Fruit fly (Drosophila melanogaster) ovary, adult (tissue): ENCODE measurements around the gene Paris.
A peak's percentile ranks its signal among the peaks of the same experiment; 100 is the strongest.

Source experiments
- CG17801 ChIP-seq: fragments of 200-800 bp; optimal IDR thresholded peaks from 2 replicates; lab custom pipeline; 2019; ENCODE audit warnings: missing biosample characterization, mild to moderate bottlenecking, missing genetic modification characterization, moderate library complexity; ENCODE audit not compliant: partially characterized antibody

Gene Paris

DNA sequence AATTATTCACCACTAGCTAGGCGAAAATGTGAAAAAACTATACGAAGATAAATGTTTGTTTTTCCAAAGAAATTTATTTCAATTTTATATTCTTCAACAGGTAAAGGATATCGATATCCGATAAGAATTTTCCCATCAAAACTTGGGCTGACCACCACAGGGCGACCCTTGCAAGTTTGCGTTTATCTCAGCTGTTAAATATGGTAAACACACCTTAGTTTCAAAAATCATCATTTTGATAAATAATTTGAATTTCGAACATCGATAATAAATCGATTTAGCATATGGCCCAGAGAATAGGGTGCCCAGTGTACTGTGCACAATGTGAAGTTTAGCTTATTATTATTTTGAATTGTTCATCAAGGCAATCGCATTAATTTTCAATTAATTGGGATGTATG is at the start of gene Paris, which contains the start of gene CG15443:
TSS of gene Paris (plus strand) at position 289 of the 400 bp plus-strand sequence.
TSS of gene CG15443 (minus strand) at position 125 of the 400 bp plus-strand sequence.
- no peak for TF ChIP-seq CG17801 (GFP tag; lab: Kevin White, UChicago)

DNA sequence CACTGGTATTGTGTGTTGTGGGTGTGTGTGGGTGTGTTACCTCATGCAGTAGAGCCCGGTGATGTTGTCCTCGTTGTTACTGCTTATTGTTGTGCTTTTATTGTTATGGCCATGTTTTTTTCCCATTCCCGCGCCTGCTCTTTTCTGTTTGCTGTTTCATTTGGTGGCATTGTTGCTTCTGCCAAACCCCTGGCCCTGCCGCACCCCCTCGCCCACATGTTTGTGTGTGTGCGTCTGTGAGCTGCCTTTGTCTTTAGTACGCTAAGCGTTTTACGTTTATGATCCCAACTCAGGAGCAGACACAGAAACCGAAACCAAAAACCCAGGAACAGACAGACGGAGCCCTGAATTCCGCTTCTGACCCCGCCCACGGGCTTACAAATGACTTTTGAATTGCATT is 49.4 kb upstream of the Paris start:
- TF ChIP-seq CG17801 (GFP tag; lab: Kevin White, UChicago): no peak

DNA sequence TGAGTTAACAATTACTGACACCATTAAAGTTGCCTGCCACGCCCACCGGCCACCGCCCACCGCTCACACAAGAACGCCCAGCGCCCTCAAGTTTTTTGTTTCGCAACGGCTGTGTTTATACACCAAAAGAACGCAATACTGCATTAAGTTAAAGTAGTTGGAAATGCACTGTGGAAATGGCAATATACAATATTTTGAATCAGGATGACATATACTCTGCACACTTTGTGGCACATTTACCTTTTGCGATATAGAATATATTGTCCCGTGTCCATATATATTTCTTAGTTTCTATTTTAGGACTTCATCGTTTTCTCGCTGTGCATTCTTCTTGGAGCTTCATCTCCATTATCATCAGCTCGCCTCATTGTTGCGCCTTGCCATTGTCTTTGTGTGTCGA is 47.3 kb upstream of the Paris start:
- no peak for TF ChIP-seq CG17801 (GFP tag; lab: Kevin White, UChicago)

DNA sequence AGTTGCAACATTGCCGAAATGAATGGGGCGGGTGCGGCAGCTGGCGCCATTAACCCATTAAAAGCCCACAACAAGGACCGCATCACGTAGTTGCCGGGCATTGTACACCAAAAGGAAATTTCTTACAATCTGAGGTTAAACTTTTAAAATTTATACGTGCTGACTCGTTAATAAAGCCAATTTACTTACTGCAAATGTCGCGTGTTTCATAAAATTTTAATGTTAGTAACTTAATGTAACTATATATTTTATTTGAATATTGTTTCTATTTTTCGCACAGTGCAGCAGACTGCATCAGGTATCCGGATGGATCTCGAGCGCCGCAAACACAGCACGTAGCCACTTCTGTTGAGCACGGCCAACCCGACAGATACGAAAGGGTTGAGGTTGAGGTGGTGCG is 46.5 kb upstream of the Paris start:
- no peak for TF ChIP-seq CG17801 (GFP tag; lab: Kevin White, UChicago)

dm6 chr2L:4417982-4418381 is 45.4 kb upstream of the Paris start:
- TF ChIP-seq CG17801 (GFP tag; lab: Kevin White, UChicago): no peak

dm6 chr2L:4418819-4419218 is 44.6 kb upstream of the Paris start:
- TF ChIP-seq CG17801 (GFP tag; lab: Kevin White, UChicago): no peak

DNA sequence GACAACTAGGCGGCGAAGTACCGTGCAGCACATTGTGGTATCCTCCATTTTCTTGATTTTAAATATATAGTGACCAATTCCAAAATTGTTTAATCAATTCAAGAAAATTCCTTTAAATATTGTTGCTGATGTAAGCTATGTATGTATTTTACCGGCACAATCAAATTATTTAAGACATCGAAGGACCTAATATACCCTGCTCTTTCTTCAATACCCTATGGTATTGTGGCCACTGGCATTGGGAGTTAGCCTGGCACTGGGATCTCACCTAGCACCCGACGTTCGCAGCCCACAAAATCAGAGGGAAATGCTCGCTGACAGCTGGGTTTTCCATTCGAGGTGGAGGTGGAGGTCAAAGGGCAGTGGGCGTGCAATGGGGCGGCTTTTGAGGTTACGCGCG is 41.3 kb upstream of the Paris start:
- no peak for TF ChIP-seq CG17801 (GFP tag; lab: Kevin White, UChicago)

dm6 chr2L:4433608-4434007 is 29.8 kb upstream of the Paris start, which contains the start of the genes CG34177 and CG34178:
TSS of gene CG34177 (plus strand) at chr2L:4433908.
TSS of gene CG34178 (plus strand) at chr2L:4433908.
- no peak for TF ChIP-seq CG17801 (GFP tag; lab: Kevin White, UChicago)

DNA sequence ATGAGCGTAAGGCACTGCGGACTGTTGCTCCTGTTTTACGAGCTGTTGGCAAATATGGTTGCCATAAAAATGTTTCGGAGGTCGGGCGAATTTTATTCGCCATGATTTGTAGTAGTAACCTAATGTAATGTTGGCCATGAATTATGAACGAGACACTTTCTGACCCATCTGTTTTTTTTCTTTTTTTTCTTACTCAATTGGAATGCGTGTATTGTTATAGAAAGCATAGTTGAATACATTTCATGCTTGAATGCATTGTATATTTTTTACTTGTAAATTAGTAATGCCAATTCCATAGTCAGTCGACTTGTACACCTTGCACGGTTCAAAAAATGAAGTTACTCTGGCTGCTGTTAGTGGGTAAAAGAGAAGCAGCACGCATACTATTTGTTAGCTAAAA is 25.9 kb upstream of the Paris start, which contains the start of gene CG43056:
TSS of gene CG43056 (plus strand) at position 301 of the 400 bp plus-strand sequence.
- no peak for TF ChIP-seq CG17801 (GFP tag; lab: Kevin White, UChicago)

DNA sequence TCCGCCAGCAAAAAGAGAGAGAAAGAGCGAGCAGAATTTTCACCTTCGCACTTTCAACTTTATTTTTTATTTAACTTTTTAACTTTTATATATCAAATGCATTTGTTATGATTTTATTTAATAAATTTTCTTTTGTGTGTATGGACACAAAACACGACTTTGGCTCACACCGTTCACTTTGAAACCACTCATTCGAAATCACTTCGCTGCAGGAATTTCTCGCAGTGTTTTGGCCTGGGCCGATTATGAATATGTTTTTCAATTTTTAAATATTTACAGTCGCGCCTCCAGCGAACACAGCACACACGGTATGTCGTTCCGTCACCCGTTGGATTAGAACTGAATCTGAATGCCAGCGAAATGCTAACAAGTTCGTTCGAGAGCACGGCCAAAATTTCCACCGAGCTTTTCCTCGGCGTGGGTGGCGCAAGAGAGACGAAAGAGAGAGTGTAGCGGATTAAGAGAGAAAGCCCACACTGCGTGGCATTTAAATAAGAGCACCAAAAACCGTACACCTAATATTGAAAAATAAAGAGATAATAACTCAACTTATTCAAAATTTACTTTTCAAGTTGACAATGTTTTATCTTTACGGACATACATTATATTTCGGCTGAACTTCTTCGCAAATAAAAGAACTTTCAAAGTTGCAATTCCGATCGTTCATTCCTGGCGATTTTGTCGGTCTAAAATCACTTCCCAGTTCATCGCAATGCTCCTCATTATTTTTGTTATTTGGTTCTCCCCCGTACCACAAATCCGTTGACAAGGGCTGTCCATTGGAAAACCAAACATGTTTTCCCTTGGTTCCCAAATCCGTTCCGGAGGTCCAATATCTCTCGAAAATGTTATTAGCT is 22.3 kb upstream of the Paris start, which contains the start of gene CG15431:
TSS of gene CG15431 (minus strand) at position 402 of the 857 bp plus-strand sequence.
- TF ChIP-seq CG17801 (GFP tag; lab: Kevin White, UChicago): no peak

dm6 chr2L:4442010-4442587 is 21.3 kb upstream of the Paris start, which contains the start of the genes Sfp24F and CG15432:
TSS of gene Sfp24F (minus strand) at chr2L:4442060.
TSS of gene CG15432 (plus strand) at chr2L:4442320.
- TF ChIP-seq CG17801 (GFP tag; lab: Kevin White, UChicago): peak; percentile 14

DNA sequence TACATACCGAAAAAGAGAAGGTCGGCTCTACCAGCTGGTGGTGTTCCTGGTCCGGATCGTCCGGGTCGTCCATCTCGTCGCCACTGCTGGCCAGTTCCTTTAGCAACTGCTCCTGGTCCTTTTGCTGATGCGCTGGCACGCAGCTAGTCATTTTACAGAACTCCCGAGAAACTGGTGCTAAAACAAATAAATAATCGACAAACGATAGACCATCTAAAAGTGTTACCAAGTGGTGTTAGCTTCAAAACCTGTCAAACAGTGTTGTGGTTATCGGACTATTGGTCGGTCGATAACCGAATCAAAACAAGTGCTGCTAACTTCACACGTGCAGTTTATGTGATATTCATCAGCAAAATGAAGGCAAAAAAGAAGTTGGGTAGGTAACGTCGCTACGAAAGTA is 19.0 kb upstream of the Paris start, which contains the start of the genes morgue and Elp3:
TSS of gene morgue (minus strand) at position 224 of the 400 bp plus-strand sequence.
TSS of gene Elp3 (plus strand) at position 276 of the 400 bp plus-strand sequence.
- peak; percentile 3 for TF ChIP-seq CG17801 (GFP tag; lab: Kevin White, UChicago)

DNA sequence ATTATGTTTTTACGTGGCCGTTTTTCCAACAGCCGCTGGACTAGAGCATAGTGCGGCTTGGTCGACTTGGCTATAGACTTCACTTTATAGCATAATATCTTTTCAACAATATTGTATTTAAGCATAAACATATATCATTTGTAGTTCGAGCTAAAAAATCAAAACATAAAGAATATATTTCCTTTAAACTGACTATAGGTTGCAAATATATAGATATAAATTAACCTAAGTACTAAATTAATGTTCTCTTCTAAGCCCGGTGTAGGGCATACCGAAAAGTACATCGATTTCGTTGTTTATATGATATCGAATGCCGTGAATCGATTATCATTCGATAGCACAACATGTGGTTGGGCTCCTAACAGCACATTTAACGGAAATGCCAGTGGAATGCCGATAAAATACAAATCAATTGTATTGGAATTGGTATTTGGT is 14.8 kb upstream of the Paris start, which contains the start of gene MFS18:
TSS of gene MFS18 (minus strand) at position 54 of the 435 bp plus-strand sequence.
- TF ChIP-seq CG17801 (GFP tag; lab: Kevin White, UChicago): peak; percentile 89

DNA sequence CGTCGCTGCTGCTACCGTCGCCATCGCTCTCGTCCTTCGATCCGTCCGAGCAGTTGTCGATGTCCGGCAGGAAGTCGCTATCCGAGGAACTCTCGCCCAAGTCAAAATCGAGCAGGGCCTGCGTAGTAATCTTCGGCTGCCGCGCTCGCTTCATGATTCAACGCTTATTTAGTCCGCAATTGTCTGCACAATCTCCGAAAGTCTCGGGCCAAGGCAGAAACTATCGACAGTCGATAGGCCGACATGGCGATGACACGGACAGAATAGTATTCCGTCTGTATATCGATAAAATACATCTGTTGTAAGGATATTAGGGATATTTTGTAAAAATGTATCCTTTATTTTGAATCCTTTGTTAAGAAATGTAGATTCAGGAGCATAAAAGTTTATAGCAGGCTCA is 10.6 kb upstream of the Paris start, which contains the start of gene CG15439:
TSS of gene CG15439 (minus strand) at position 241 of the 400 bp plus-strand sequence.
- TF ChIP-seq CG17801 (GFP tag; lab: Kevin White, UChicago): no peak
